Worm (Caenorhabditis elegans) whole organism, mixed stage, embryonic: ENCODE data around the gene seu-1.

Experiments
- M03D4.4 ChIP-seq: sonication (generic microtip); optimal IDR thresholded peaks from 2 replicates; lab custom pipeline; 2017; ENCODE audit warnings: mild to moderate bottlenecking, missing genetic modification characterization, missing compliant biosample characterization
- bed-3 ChIP-seq: fragments of 200-800 bp; sonication (Bioruptor generic); optimal IDR thresholded peaks from 3 replicates; lab custom pipeline; 2018; ENCODE audit warnings: mild to moderate bottlenecking, missing genetic modification characterization, moderate library complexity, missing compliant biosample characterization
- blmp-1 ChIP-seq: fragments of 150-350 bp; optimal IDR thresholded peaks from 2 replicates; lab custom pipeline; 2014; ENCODE audit warnings: missing biosample characterization, missing genetic modification characterization
- ceh-39 ChIP-seq: fragments of 150-350 bp; optimal IDR thresholded peaks from 2 replicates; lab custom pipeline; 2014; ENCODE audit warnings: missing biosample characterization, missing genetic modification characterization
- ceh-43 ChIP-seq: fragments of 200-800 bp; sonication (Bioruptor generic); optimal IDR thresholded peaks from 2 replicates; lab custom pipeline; 2018; ENCODE audit warnings: mild to moderate bottlenecking, missing genetic modification characterization, moderate library complexity, missing compliant biosample characterization
- ceh-83 ChIP-seq: fragments of 200-800 bp; sonication (Bioruptor generic); optimal IDR thresholded peaks from 2 replicates; lab custom pipeline; 2018; ENCODE audit warnings: mild to moderate bottlenecking, missing genetic modification characterization, missing compliant biosample characterization
- ces-1 ChIP-seq: fragments of 150-350 bp; optimal IDR thresholded peaks from 2 replicates; lab custom pipeline; 2014; ENCODE audit warnings: missing biosample characterization, missing genetic modification reagents, missing genetic modification characterization
- cnd-1 ChIP-seq: fragments of 200-800 bp; sonication (Bioruptor generic); optimal IDR thresholded peaks from 2 replicates; lab custom pipeline; 2018; ENCODE audit warnings: mild to moderate bottlenecking, missing genetic modification characterization, missing compliant biosample characterization
- drap-1 ChIP-seq: fragments of 200-800 bp; sonication (Bioruptor generic); optimal IDR thresholded peaks from 3 replicates; lab custom pipeline; 2018; ENCODE audit warnings: mild to moderate bottlenecking, missing genetic modification characterization, missing compliant biosample characterization
- elt-1 ChIP-seq: sonication (generic microtip); optimal IDR thresholded peaks from 2 replicates; lab custom pipeline; 2017; ENCODE audit warnings: missing genetic modification characterization, mild to moderate bottlenecking, missing compliant biosample characterization, antibody characterized with exemption, moderate library complexity, borderline replicate concordance; ENCODE audit not compliant: insufficient read depth
- elt-3 ChIP-seq: fragments of 150-350 bp; optimal IDR thresholded peaks from 2 replicates; lab custom pipeline; 2014; ENCODE audit warnings: missing biosample characterization, missing genetic modification characterization
- flh-1 ChIP-seq: fragments of 200-800 bp; sonication (Bioruptor generic); optimal IDR thresholded peaks from 2 replicates; lab custom pipeline; 2018; ENCODE audit warnings: mild to moderate bottlenecking, missing genetic modification characterization, moderate library complexity, missing compliant biosample characterization
- ham-2 ChIP-seq: fragments of 200-800 bp; sonication (Bioruptor generic); optimal IDR thresholded peaks from 2 replicates; lab custom pipeline; 2018; ENCODE audit warnings: mild to moderate bottlenecking, missing genetic modification characterization, missing compliant biosample characterization
- lin-13 ChIP-seq: fragments of 150-350 bp; optimal IDR thresholded peaks from 2 replicates; lab custom pipeline; 2014; ENCODE audit warnings: missing biosample characterization, missing genetic modification characterization
- lin-32 ChIP-seq: fragments of 200-800 bp; sonication (Bioruptor generic); optimal IDR thresholded peaks from 2 replicates; lab custom pipeline; 2018; ENCODE audit warnings: mild to moderate bottlenecking, missing genetic modification characterization, missing compliant biosample characterization
- lsy-2 ChIP-seq: fragments of 150-350 bp; optimal IDR thresholded peaks from 2 replicates; lab custom pipeline; 2014; ENCODE audit warnings: missing biosample characterization, missing genetic modification characterization
- mab-5 ChIP-seq: fragments of 150-350 bp; optimal IDR thresholded peaks from 2 replicates; lab custom pipeline; 2014; ENCODE audit warnings: missing biosample characterization, missing genetic modification characterization
- mep-1 ChIP-seq: fragments of 150-350 bp; optimal IDR thresholded peaks from 2 replicates; lab custom pipeline; 2017; ENCODE audit warnings: missing biosample characterization, missing genetic modification reagents, missing genetic modification characterization, inconsistent platforms
- mls-2 ChIP-seq: sonication (generic microtip); optimal IDR thresholded peaks from 2 replicates; lab custom pipeline; 2016; ENCODE audit warnings: mild to moderate bottlenecking, missing genetic modification characterization, moderate library complexity, missing compliant biosample characterization
- nhr-12 ChIP-seq: fragments of 150-350 bp; optimal IDR thresholded peaks from 2 replicates; lab custom pipeline; 2014; ENCODE audit warnings: missing biosample characterization, missing genetic modification characterization
- nhr-2 ChIP-seq: fragments of 150-350 bp; optimal IDR thresholded peaks from 2 replicates; lab custom pipeline; 2014; ENCODE audit warnings: missing biosample characterization, missing genetic modification characterization
- nhr-237 ChIP-seq: fragments of 150-350 bp; optimal IDR thresholded peaks from 2 replicates; lab custom pipeline; 2014; ENCODE audit warnings: missing biosample characterization, missing genetic modification characterization
- nhr-28 ChIP-seq: fragments of 150-350 bp; optimal IDR thresholded peaks from 2 replicates; lab custom pipeline; 2014; ENCODE audit warnings: missing biosample characterization, missing genetic modification characterization
- nhr-76 ChIP-seq: sonication (generic microtip); optimal IDR thresholded peaks from 2 replicates; lab custom pipeline; 2017; ENCODE audit warnings: missing biosample characterization, missing genetic modification characterization
- pha-4 ChIP-seq: fragments of 150-350 bp; optimal IDR thresholded peaks from 2 replicates; lab custom pipeline; 2018; ENCODE audit warnings: missing biosample characterization, missing genetic modification reagents, missing genetic modification characterization
- sem-2 ChIP-seq: fragments of 200-800 bp; sonication (Bioruptor generic); optimal IDR thresholded peaks from 2 replicates; lab custom pipeline; 2018; ENCODE audit warnings: mild to moderate bottlenecking, missing genetic modification characterization, missing compliant biosample characterization
- snpc-4 ChIP-seq: fragments of 150-350 bp; optimal IDR thresholded peaks from 2 replicates; lab custom pipeline; 2014; ENCODE audit warnings: missing biosample characterization, missing genetic modification characterization
- sptf-1 ChIP-seq: sonication (generic microtip); optimal IDR thresholded peaks from 2 replicates; lab custom pipeline; 2017; ENCODE audit warnings: mild to moderate bottlenecking, missing genetic modification characterization, moderate library complexity, missing compliant biosample characterization
- tbx-8 ChIP-seq: fragments of 200-800 bp; sonication (Bioruptor generic); optimal IDR thresholded peaks from 2 replicates; lab custom pipeline; 2018; ENCODE audit warnings: mild to moderate bottlenecking, missing genetic modification characterization, moderate library complexity, missing compliant biosample characterization
- unc-120 ChIP-seq: sonication (generic microtip); optimal IDR thresholded peaks from 2 replicates; lab custom pipeline; 2017; ENCODE audit warnings: missing genetic modification characterization, missing compliant biosample characterization; ENCODE audit not compliant: poor library complexity, severe bottlenecking
- unc-39 ChIP-seq: fragments of 150-350 bp; optimal IDR thresholded peaks from 2 replicates; lab custom pipeline; 2014; ENCODE audit warnings: missing biosample characterization, missing genetic modification characterization
- unc-62 ChIP-seq: fragments of 150-350 bp; optimal IDR thresholded peaks from 2 replicates; lab custom pipeline; 2014; ENCODE audit warnings: missing biosample characterization, missing genetic modification reagents, missing genetic modification characterization
- zip-8 ChIP-seq: fragments of 150-350 bp; optimal IDR thresholded peaks from 2 replicates; lab custom pipeline; 2014; ENCODE audit warnings: missing biosample characterization, missing genetic modification characterization

The seu-1 gene

DNA sequence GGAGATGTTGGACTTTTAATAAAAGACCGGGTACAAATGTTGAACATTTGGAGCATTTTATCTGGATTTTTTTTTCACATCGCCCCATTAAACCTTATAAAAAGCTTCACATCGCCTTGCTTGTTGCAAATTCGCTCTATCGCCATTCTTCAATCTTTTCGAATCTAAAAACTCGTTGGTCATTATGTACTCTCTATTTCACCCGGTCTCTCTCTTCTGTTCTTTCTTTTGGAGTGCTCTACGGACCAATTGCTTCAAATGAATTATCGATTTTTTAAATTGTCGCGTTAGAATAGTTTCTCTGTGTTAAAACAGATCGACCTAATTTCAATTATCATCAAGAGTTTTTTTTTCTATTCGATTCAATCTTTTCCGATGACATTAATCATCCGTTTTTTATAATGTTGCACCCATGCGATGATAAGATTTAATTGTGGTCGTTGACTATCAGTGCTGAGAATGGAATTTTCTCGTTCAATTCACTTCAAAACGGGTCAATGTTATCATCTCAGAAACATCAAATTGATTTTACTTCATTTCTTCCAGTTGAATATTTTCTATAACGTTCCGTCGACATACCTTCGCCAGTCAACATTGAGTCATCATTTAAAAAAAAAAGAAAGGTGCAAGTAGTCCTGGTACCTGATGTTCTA, 1.9 kb upstream of the seu-1 start:
- peak; percentile 73 for TF ChIP-seq ces-1 (GFP tag; lab: Kevin White, UChicago)
- no peak for TF ChIP-seq nhr-76 (tag; lab: Kevin White, UChicago)
- peak; percentile 15 for TF ChIP-seq elt-1 (tag; lab: Kevin White, UChicago)
- TF ChIP-seq mep-1 (tag; lab: Kevin White, UChicago): peak; percentile 25
- TF ChIP-seq ceh-39 (tag; lab: Kevin White, UChicago): peak; percentile 55

DNA sequence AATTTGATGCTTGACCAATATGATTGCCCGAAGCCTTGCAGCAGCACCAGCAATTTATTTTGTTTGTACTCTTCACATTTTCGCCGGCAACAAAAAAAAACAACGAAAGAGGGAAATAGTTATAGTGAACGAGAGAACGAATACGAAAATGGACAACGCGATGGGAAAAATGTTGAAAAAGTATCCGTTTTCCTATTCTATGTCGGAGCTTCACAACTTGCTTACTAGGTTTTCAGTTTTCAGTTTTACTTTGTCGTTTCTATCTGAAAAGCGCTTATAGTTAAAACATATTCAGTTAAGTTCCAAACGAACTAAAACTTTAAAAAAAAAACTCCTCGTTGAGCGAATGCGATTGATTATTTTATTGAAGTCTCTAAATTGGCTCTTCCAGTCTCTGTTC, 1.2 kb upstream of the seu-1 start:
- no peak for TF ChIP-seq pha-4 (tag; lab: Kevin White, UChicago)
- no peak for TF ChIP-seq snpc-4
- no peak for TF ChIP-seq drap-1
- TF ChIP-seq nhr-2 (tag; lab: Kevin White, UChicago): no peak
- TF ChIP-seq ham-2: no peak
- TF ChIP-seq mep-1 (tag; lab: Kevin White, UChicago): no peak
- no peak for TF ChIP-seq nhr-12 (tag; lab: Kevin White, UChicago)
- TF ChIP-seq unc-120 (tag; lab: Kevin White, UChicago): no peak
- no peak for TF ChIP-seq zip-8
- no peak for TF ChIP-seq elt-1 (tag; lab: Kevin White, UChicago)
- TF ChIP-seq cnd-1: no peak
- TF ChIP-seq M03D4.4 (tag; lab: Kevin White, UChicago): no peak
- TF ChIP-seq mls-2 (tag; lab: Kevin White, UChicago): no peak
- TF ChIP-seq lin-13: no peak
- TF ChIP-seq unc-62: no peak
- no peak for TF ChIP-seq nhr-28 (tag; lab: Kevin White, UChicago)

DNA sequence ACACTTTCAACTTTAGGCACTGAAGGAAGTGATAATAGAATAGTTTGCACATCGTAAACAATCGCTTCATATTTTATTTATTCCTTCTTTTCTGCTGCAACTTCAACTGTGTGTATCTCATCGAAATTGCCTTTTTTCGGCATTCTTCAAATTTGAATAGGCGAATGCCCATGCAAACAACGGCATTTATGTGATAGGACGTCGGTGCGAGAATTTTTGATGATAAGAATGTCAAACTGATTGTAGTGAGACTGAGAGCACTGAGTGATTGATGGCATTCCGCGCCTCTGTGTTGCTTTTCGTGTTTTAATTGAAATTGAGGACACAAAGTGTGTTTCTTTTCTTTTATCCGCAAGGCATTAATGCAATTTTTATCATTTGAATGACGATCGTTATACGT, 1.4 kb downstream of the seu-1 start:
- peak; percentile 49 for TF ChIP-seq unc-62
- no peak for TF ChIP-seq bed-3
- TF ChIP-seq unc-120 (tag; lab: Kevin White, UChicago): peak; percentile 12

DNA sequence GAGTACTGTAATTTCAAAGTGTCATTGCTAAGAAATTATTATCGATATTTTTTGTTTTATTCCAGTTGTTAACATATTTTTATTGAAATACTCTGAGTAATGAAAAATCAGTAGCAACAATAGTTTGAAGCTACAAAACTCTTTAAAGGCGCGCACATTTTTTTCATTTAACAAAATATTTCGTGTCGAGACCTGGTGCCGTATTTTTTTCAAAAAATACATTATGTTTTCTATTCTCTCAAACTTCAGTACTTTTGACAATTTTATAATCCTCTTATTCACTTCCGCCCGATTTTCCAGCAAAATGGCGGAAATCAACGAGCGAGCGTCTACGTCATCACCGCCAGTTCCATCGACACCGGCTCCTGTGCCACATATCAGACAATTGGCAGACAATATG, 4.5 kb downstream of the seu-1 start, which contains the start of gene blos-2:
blos-2 (plus strand) TSS at position 301 of the 400 bp plus-strand sequence.
- TF ChIP-seq flh-1 (no peak), unc-120 (tag; lab: Kevin White, UChicago) (no peak), lin-13 (no peak), nhr-12 (tag; lab: Kevin White, UChicago) (no peak), elt-1 (tag; lab: Kevin White, UChicago) (no peak), snpc-4 (no peak), unc-39 (tag; lab: Kevin White, UChicago) (no peak), unc-62 (no peak), drap-1 (no peak), ceh-83 (no peak), nhr-76 (tag; lab: Kevin White, UChicago) (no peak), ham-2 (no peak), pha-4 (tag; lab: Kevin White, UChicago) (no peak), mab-5 (tag; lab: Kevin White, UChicago) (no peak), sptf-1 (tag; lab: Kevin White, UChicago) (no peak), nhr-2 (tag; lab: Kevin White, UChicago) (no peak), M03D4.4 (tag; lab: Kevin White, UChicago) (no peak), mep-1 (tag; lab: Kevin White, UChicago) (no peak), mls-2 (tag; lab: Kevin White, UChicago) (no peak), tbx-8 (no peak)

DNA sequence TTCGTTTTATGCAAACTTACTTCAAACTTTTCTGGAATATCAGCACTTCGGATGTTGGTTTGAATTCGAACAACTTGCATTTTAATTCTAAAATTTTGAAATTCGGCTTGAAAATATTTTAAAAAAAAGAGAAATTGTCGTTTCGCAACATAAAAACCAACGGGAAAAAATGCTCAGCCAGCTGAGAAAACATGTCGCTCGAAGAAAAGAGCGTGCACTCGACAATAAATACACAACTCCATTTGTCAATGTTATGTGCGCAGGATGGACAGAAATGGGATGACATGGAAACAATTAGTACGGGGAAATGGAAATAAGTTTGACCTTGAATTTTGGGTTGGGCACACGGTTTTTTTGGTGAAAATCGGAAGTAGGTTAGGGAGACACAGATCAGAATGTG, 6.5 kb downstream of the seu-1 start, which contains the start of gene mif-4:
mif-4 (minus strand) TSS at position 87 of the 400 bp plus-strand sequence.
- no peak for TF ChIP-seq unc-62
- TF ChIP-seq ces-1 (GFP tag; lab: Kevin White, UChicago): peak; percentile 9
- TF ChIP-seq ceh-83: no peak

DNA sequence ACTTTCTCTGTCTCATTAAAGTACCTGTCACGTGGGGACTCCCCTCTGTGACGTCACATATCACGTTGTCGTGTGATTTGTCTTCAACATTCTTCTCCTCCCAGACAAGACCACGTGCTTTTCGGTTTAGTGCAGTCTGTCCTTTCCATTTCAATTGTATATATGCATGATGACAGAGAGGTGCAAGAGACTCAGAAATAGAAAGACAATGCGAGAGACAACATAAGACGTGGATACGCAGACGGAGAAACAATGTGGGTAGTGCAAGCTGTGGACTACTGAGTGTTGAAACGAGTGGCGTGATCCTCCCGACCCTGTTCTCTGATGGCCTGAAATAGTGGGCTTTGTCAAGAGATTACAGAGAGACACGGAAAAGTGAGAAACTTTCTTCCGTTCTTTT, 7.3 kb downstream of the seu-1 start:
- TF ChIP-seq nhr-76 (tag; lab: Kevin White, UChicago) (no peak), lsy-2 (tag; lab: Kevin White, UChicago) (peak; percentile 39), zip-8 (peak; percentile 43), ham-2 (peak; percentile 22), sem-2 (no peak), elt-3 (tag; lab: Kevin White, UChicago) (peak; percentile 61), nhr-12 (tag; lab: Kevin White, UChicago) (no peak), unc-62 (peak; percentile 78), unc-39 (tag; lab: Kevin White, UChicago) (no peak), nhr-2 (tag; lab: Kevin White, UChicago) (no peak), mep-1 (tag; lab: Kevin White, UChicago) (peak; percentile 20), ces-1 (GFP tag; lab: Kevin White, UChicago) (peak; percentile 77), nhr-237 (tag; lab: Kevin White, UChicago) (peak; percentile 33), blmp-1 (peak; percentile 4), cnd-1 (peak; percentile 15), tbx-8 (no peak), lin-13 (peak; percentile 22), flh-1 (no peak), lin-32 (GFP tag; lab: Kevin White, UChicago) (no peak), ceh-43 (GFP tag; lab: Kevin White, UChicago) (no peak), nhr-28 (tag; lab: Kevin White, UChicago) (no peak), M03D4.4 (tag; lab: Kevin White, UChicago) (peak; percentile 6), pha-4 (tag; lab: Kevin White, UChicago) (peak; percentile 70), drap-1 (peak; percentile 0), mab-5 (tag; lab: Kevin White, UChicago) (no peak), elt-1 (tag; lab: Kevin White, UChicago) (no peak), ceh-83 (no peak), unc-120 (tag; lab: Kevin White, UChicago) (peak; percentile 39), sptf-1 (tag; lab: Kevin White, UChicago) (no peak)
